Worm (Caenorhabditis elegans) whole organism, midembryonic: Measurements from ENCODE around the gene Y67A10A.3.
A peak's percentile ranks its signal among the peaks of the same experiment; 100 is the strongest.

Experiments
- T22C8.4 ChIP-seq: fragments of 200-800 bp; sonication (Bioruptor generic); IDR thresholded peaks from 2 replicates; pipeline ENCODE4 v1.3.6; 2022; ENCODE audit warnings: missing genetic modification characterization, missing compliant biosample characterization
- cog-1 ChIP-seq: sonication (generic microtip); optimal IDR thresholded peaks from 2 replicates; lab custom pipeline; 2016; ENCODE audit warnings: missing genetic modification characterization, missing compliant biosample characterization
- flt-1 ChIP-seq: fragments of 200-800 bp; sonication (Bioruptor generic); IDR thresholded peaks from 2 replicates; pipeline ENCODE4 v1.3.6; 2022; ENCODE audit warnings: missing genetic modification characterization, missing compliant biosample characterization
- klf-2 ChIP-seq: fragments of 200-800 bp; sonication (Bioruptor generic); conservative IDR thresholded peaks from 2 replicates; pipeline ENCODE4 v1.3.6; 2022; ENCODE audit warnings: missing genetic modification reagents, missing genetic modification characterization, missing compliant biosample characterization
- med-1 ChIP-seq: sonication (generic microtip); optimal IDR thresholded peaks from 2 replicates; lab custom pipeline; 2017; ENCODE audit warnings: missing genetic modification characterization, mild to moderate bottlenecking, missing compliant biosample characterization, antibody characterized with exemption, missing genetic modification reagents; ENCODE audit not compliant: insufficient read depth
- ztf-23 ChIP-seq: fragments of 200-800 bp; sonication (Bioruptor generic); IDR thresholded peaks from 2 replicates; pipeline ENCODE4 v1.3.6; 2022; ENCODE audit warnings: missing genetic modification reagents, missing genetic modification characterization, missing compliant biosample characterization
- ztf-29 ChIP-seq: fragments of 200-800 bp; sonication (Bioruptor generic); IDR thresholded peaks from 2 replicates; pipeline ENCODE4 v1.3.6; 2022; ENCODE audit warnings: missing genetic modification reagents, missing genetic modification characterization, missing compliant biosample characterization

DNA sequence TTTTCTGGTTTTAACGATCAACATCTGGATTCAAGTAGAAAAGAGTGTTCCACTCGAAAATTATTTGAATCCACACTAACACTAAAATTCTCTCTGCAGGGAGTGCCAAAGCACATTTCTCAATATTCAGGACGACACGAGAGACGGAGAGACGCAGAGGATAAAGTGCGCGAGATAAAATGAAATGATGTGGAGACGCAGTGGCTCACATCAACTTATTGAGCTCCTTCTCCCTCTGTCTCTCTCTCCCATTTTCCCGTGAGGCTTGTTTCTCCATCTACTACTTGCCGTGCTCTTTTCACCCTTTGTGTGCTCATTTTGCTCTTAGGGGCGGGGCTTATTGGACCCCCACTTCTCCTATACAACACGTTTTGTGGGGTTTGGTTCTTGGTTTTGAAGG lies 21.9 kb upstream of the Y67A10A.3 start:
- TF ChIP-seq flt-1 (GFP tag; lab: Robert Waterston, UW) (no peak), cog-1 (tag; lab: Kevin White, UChicago) (peak; percentile 56), med-1 (GFP tag; lab: Kevin White, UChicago) (no peak), T22C8.4 (GFP tag; lab: Robert Waterston, UW) (no peak), klf-2 (GFP tag; lab: Robert Waterston, UW) (no peak), ztf-23 (GFP tag; lab: Robert Waterston, UW) (no peak), ztf-29 (GFP tag; lab: Robert Waterston, UW) (no peak)
